Fruit fly (Drosophila melanogaster) whole organism, prepupa: ENCODE data around the gene CG46441.

Experiments used
- CG10669 ChIP-seq: fragments of 200-800 bp; sonication (Bioruptor generic); optimal IDR thresholded peaks from 3 replicates; lab custom pipeline; 2018; ENCODE audit warnings: missing biosample characterization, mild to moderate bottlenecking, missing genetic modification characterization, moderate library complexity
- CG11294 ChIP-seq: fragments of 200-800 bp; sonication (Bioruptor generic); IDR thresholded peaks from 2 replicates; pipeline ENCODE4 v1.3.6; 2022; ENCODE audit warnings: missing biosample characterization, missing genetic modification characterization
- CG11902 ChIP-seq: fragments of 200-800 bp; sonication (Bioruptor generic); optimal IDR thresholded peaks from 3 replicates; lab custom pipeline; 2016; ENCODE audit warnings: missing biosample characterization, missing genetic modification characterization
- CG15336 ChIP-seq: fragments of 200-800 bp; sonication (Bioruptor generic); IDR thresholded peaks from 2 replicates; pipeline ENCODE4 v1.3.6; 2022; ENCODE audit warnings: missing biosample characterization, missing genetic modification characterization
- CG16779 ChIP-seq: fragments of 200-800 bp; sonication (Bioruptor generic); optimal IDR thresholded peaks from 3 replicates; lab custom pipeline; 2017; ENCODE audit warnings: missing biosample characterization, mild to moderate bottlenecking, missing genetic modification characterization
- CG3032 ChIP-seq: fragments of 200-800 bp; optimal IDR thresholded peaks from 2 replicates; lab custom pipeline; 2019; ENCODE audit warnings: missing biosample characterization, mild to moderate bottlenecking, missing genetic modification characterization, moderate library complexity
- CG31627 ChIP-seq: fragments of 200-800 bp; sonication (Bioruptor generic); optimal IDR thresholded peaks from 3 replicates; lab custom pipeline; 2016; ENCODE audit warnings: missing biosample characterization, missing genetic modification characterization
- CG32006 ChIP-seq: fragments of 200-800 bp; sonication (Bioruptor generic); optimal IDR thresholded peaks from 3 replicates; lab custom pipeline; 2017; ENCODE audit warnings: missing biosample characterization, mild to moderate bottlenecking, missing genetic modification characterization
- CG34406 ChIP-seq: fragments of 200-800 bp; sonication (Bioruptor generic); optimal IDR thresholded peaks from 3 replicates; lab custom pipeline; 2016; ENCODE audit warnings: missing biosample characterization, missing genetic modification characterization
- CG3919 ChIP-seq: fragments of 200-800 bp; sonication (Bioruptor generic); optimal IDR thresholded peaks from 3 replicates; lab custom pipeline; 2016; ENCODE audit warnings: missing biosample characterization, missing genetic modification characterization
- CG4318 ChIP-seq: fragments of 200-800 bp; sonication (Bioruptor generic); optimal IDR thresholded peaks from 3 replicates; lab custom pipeline; 2017; ENCODE audit warnings: missing biosample characterization, mild to moderate bottlenecking, missing genetic modification characterization
- CG6163 ChIP-seq: fragments of 200-800 bp; sonication (Bioruptor generic); IDR thresholded peaks from 3 replicates; pipeline ENCODE4 v1.3.6; 2022; ENCODE audit warnings: missing biosample characterization, missing genetic modification characterization
- CG6276 ChIP-seq: fragments of 200-800 bp; sonication (Bioruptor generic); optimal IDR thresholded peaks from 2 replicates; lab custom pipeline; 2017; ENCODE audit warnings: missing biosample characterization, mild to moderate bottlenecking, missing genetic modification characterization
- CG6792 ChIP-seq: fragments of 200-800 bp; sonication (Bioruptor generic); optimal IDR thresholded peaks from 3 replicates; lab custom pipeline; 2016; ENCODE audit warnings: missing biosample characterization, missing genetic modification characterization
- CG6808 ChIP-seq: fragments of 200-800 bp; sonication (Bioruptor generic); optimal IDR thresholded peaks from 3 replicates; lab custom pipeline; 2017; ENCODE audit warnings: missing biosample characterization, missing genetic modification characterization, mild to moderate bottlenecking, moderate library complexity, missing genetic modification reagents
- CG6854 ChIP-seq: fragments of 200-800 bp; sonication (Bioruptor generic); optimal IDR thresholded peaks from 2 replicates; lab custom pipeline; 2017; ENCODE audit warnings: missing biosample characterization, mild to moderate bottlenecking, missing genetic modification characterization
- CG7368 ChIP-seq: fragments of 200-800 bp; sonication (Bioruptor generic); optimal IDR thresholded peaks from 3 replicates; lab custom pipeline; 2016; ENCODE audit warnings: missing biosample characterization, missing genetic modification characterization
- CG8119 ChIP-seq: fragments of 200-800 bp; sonication (Bioruptor generic); IDR thresholded peaks from 3 replicates; pipeline ENCODE4 v1.3.6; 2022; ENCODE audit warnings: missing biosample characterization, missing genetic modification characterization
- CG8319 ChIP-seq: fragments of 200-800 bp; sonication (Bioruptor generic); optimal IDR thresholded peaks from 3 replicates; lab custom pipeline; 2016; ENCODE audit warnings: missing biosample characterization, missing genetic modification characterization
- CG8632 ChIP-seq: fragments of 200-800 bp; sonication (Bioruptor generic); optimal IDR thresholded peaks from 3 replicates; lab custom pipeline; 2016; ENCODE audit warnings: missing biosample characterization, missing genetic modification characterization
- Eip75B ChIP-seq: fragments of 200-800 bp; sonication (Bioruptor generic); optimal IDR thresholded peaks from 3 replicates; lab custom pipeline; 2016; ENCODE audit warnings: missing biosample characterization, missing genetic modification characterization
- Eip78C ChIP-seq: fragments of 200-800 bp; sonication (Bioruptor generic); peaks from one replicate; lab custom pipeline; 2016; ENCODE audit warnings: missing biosample characterization, missing genetic modification characterization
- Ets96B ChIP-seq: fragments of 200-800 bp; optimal IDR thresholded peaks from 2 replicates; lab custom pipeline; 2019; ENCODE audit warnings: missing biosample characterization, mild to moderate bottlenecking, missing genetic modification characterization, moderate library complexity
- Gug ChIP-seq: fragments of 200-800 bp; sonication (Bioruptor generic); IDR thresholded peaks from 2 replicates; pipeline ENCODE4 v1.3.6; 2022; ENCODE audit warnings: missing biosample characterization, missing genetic modification characterization
- Hr38 ChIP-seq: sonication (Bioruptor generic); optimal IDR thresholded peaks from 2 replicates; lab custom pipeline; 2016; ENCODE audit warnings: missing biosample characterization, missing genetic modification characterization
- Hr39 ChIP-seq: fragments of 200-800 bp; sonication (Bioruptor generic); optimal IDR thresholded peaks from 2 replicates; lab custom pipeline; 2016; ENCODE audit warnings: missing biosample characterization, missing genetic modification characterization
- Hr4 ChIP-seq: fragments of 200-800 bp; sonication (Bioruptor generic); optimal IDR thresholded peaks from 3 replicates; lab custom pipeline; 2016; ENCODE audit warnings: missing biosample characterization, missing genetic modification characterization
- Lpt ChIP-seq: fragments of 200-800 bp; sonication (Bioruptor generic); optimal IDR thresholded peaks from 3 replicates; lab custom pipeline; 2016; ENCODE audit warnings: missing biosample characterization, missing genetic modification characterization
- Met ChIP-seq: fragments of 200-800 bp; sonication (Bioruptor generic); optimal IDR thresholded peaks from 3 replicates; lab custom pipeline; 2016; ENCODE audit warnings: missing biosample characterization, missing genetic modification characterization
- OdsH ChIP-seq: fragments of 200-800 bp; sonication (Bioruptor generic); optimal IDR thresholded peaks from 3 replicates; lab custom pipeline; 2016; ENCODE audit warnings: missing biosample characterization, missing genetic modification characterization
- Sox102F ChIP-seq: fragments of 200-800 bp; sonication (Bioruptor generic); optimal IDR thresholded peaks from 2 replicates; lab custom pipeline; 2016; ENCODE audit warnings: missing biosample characterization, mild to moderate bottlenecking, missing genetic modification characterization
- Sox14 ChIP-seq: fragments of 200-800 bp; sonication (Bioruptor generic); optimal IDR thresholded peaks from 3 replicates; lab custom pipeline; 2016; ENCODE audit warnings: missing biosample characterization, missing genetic modification characterization
- achi ChIP-seq: fragments of 200-800 bp; sonication (Bioruptor generic); optimal IDR thresholded peaks from 3 replicates; lab custom pipeline; 2016; ENCODE audit warnings: missing biosample characterization, missing genetic modification characterization
- acj6 ChIP-seq: fragments of 200-800 bp; sonication (Bioruptor generic); optimal IDR thresholded peaks from 3 replicates; lab custom pipeline; 2016; ENCODE audit warnings: missing biosample characterization, missing genetic modification characterization
- cyc ChIP-seq: fragments of 200-800 bp; sonication (Bioruptor generic); optimal IDR thresholded peaks from 3 replicates; lab custom pipeline; 2016; ENCODE audit warnings: missing biosample characterization, missing genetic modification characterization
- dac ChIP-seq: fragments of 200-800 bp; sonication (Bioruptor generic); optimal IDR thresholded peaks from 2 replicates; lab custom pipeline; 2017; ENCODE audit warnings: missing biosample characterization, mild to moderate bottlenecking, missing genetic modification characterization
- esn ChIP-seq: fragments of 200-800 bp; sonication (Bioruptor generic); optimal IDR thresholded peaks from 2 replicates; lab custom pipeline; 2016; ENCODE audit warnings: missing biosample characterization, mild to moderate bottlenecking, missing genetic modification characterization, moderate library complexity
- fd59A ChIP-seq: fragments of 200-800 bp; sonication (Bioruptor generic); optimal IDR thresholded peaks from 2 replicates; lab custom pipeline; 2017; ENCODE audit warnings: missing biosample characterization, mild to moderate bottlenecking, missing genetic modification characterization, missing genetic modification reagents
- fkh ChIP-seq: fragments of 200-800 bp; sonication (Bioruptor generic); optimal IDR thresholded peaks from 3 replicates; lab custom pipeline; 2017; ENCODE audit warnings: missing biosample characterization, mild to moderate bottlenecking, missing genetic modification characterization, moderate library complexity
- lz ChIP-seq: fragments of 200-800 bp; sonication (Bioruptor generic); optimal IDR thresholded peaks from 3 replicates; lab custom pipeline; 2016; ENCODE audit warnings: missing biosample characterization, missing genetic modification characterization
- net ChIP-seq: fragments of 200-800 bp; sonication (Bioruptor generic); optimal IDR thresholded peaks from 3 replicates; lab custom pipeline; 2016; ENCODE audit warnings: missing biosample characterization, missing genetic modification characterization
- pdm3 ChIP-seq: fragments of 200-800 bp; sonication (Bioruptor generic); optimal IDR thresholded peaks from 3 replicates; lab custom pipeline; 2016; ENCODE audit warnings: missing biosample characterization, missing genetic modification characterization
- salr ChIP-seq, 2 experiments: fragments of 200-800 bp; sonication (Bioruptor generic); optimal IDR thresholded peaks; 3 replicates each; lab custom pipeline; 2016 to 2018; ENCODE audit warnings: missing biosample characterization in 2 of 2, missing genetic modification characterization in 2 of 2, mild to moderate bottlenecking in 1 of 2
- spab ChIP-seq: fragments of 200-800 bp; sonication (Bioruptor generic); optimal IDR thresholded peaks from 2 replicates; lab custom pipeline; 2017; ENCODE audit warnings: missing biosample characterization, mild to moderate bottlenecking, missing genetic modification characterization, missing genetic modification reagents
- ss ChIP-seq, 2 experiments: fragments of 200-800 bp; sonication (Bioruptor generic); optimal IDR thresholded peaks; 2 replicates in 1 of 2; 3 replicates in 1 of 2; lab custom pipeline; 2017 to 2018; ENCODE audit warnings: mild to moderate bottlenecking in 2 of 2, missing biosample characterization in 2 of 2, missing genetic modification characterization in 2 of 2, moderate library complexity in 1 of 2
- svp ChIP-seq: fragments of 200-800 bp; sonication (Bioruptor generic); peaks from one replicate; lab custom pipeline; 2016; ENCODE audit warnings: missing biosample characterization, missing genetic modification characterization
- vri ChIP-seq: fragments of 200-800 bp; sonication (Bioruptor generic); optimal IDR thresholded peaks from 3 replicates; lab custom pipeline; 2016; ENCODE audit warnings: missing biosample characterization, mild to moderate bottlenecking, missing genetic modification characterization

Gene CG46441

dm6 chr3R:20547758-20548157 is 45.9 kb upstream of the CG46441 start (continued):
- TF ChIP-seq CG10669 (GFP tag; lab: Kevin White, UChicago): no peak
- TF ChIP-seq fd59A (GFP tag; lab: Kevin White, UChicago): no peak
- TF ChIP-seq svp (GFP tag; lab: Kevin White, UChicago): no peak
- no peak for TF ChIP-seq CG6792 (GFP tag; lab: Kevin White, UChicago)
- peak; percentile 58; the same call in 2 of the 3 replicates for TF ChIP-seq CG6163 (GFP tag; lab: Robert Waterston, UW)
- TF ChIP-seq CG3919 (GFP tag; lab: Kevin White, UChicago): no peak
- no peak for TF ChIP-seq OdsH (GFP tag; lab: Kevin White, UChicago)
- no peak for TF ChIP-seq CG11294 (GFP tag; lab: Robert Waterston, UW)
- TF ChIP-seq CG16779 (tag; lab: Kevin White, UChicago): peak; percentile 17
- no peak for TF ChIP-seq Hr38 (GFP tag; lab: Kevin White, UChicago)
- no peak for TF ChIP-seq CG34406 (GFP tag; lab: Kevin White, UChicago)
- no peak for TF ChIP-seq CG6276 (GFP tag; lab: Kevin White, UChicago)

- TF ChIP-seq Sox102F (GFP tag; lab: Kevin White, UChicago) (no peak), Hr4 (GFP tag; lab: Kevin White, UChicago) (peak; percentile 37), CG6792 (GFP tag; lab: Kevin White, UChicago) (no peak), esn (no peak), Sox14 (GFP tag; lab: Kevin White, UChicago) (no peak), fd59A (GFP tag; lab: Kevin White, UChicago) (no peak), CG3032 (tag; lab: Kevin White, UChicago) (no peak), Gug (GFP tag; lab: Robert Waterston, UW) (no peak), cyc (GFP tag; lab: Kevin White, UChicago) (no peak), CG32006 (GFP tag; lab: Kevin White, UChicago) (no peak), CG7368 (no peak), CG11902 (no peak), lz (GFP tag; lab: Kevin White, UChicago) (no peak), Met (peak; percentile 30), net (GFP tag; lab: Kevin White, UChicago) (no peak), dac (no peak), CG8632 (no peak), CG6808 (GFP tag; lab: Kevin White, UChicago) (no peak), pdm3 (GFP tag; lab: Kevin White, UChicago) (no peak), salr (GFP tag; optimal IDR thresholded peaks at IDR 0.05; lab: Kevin White, UChicago) (no peak), Eip75B (GFP tag; lab: Kevin White, UChicago) (no peak), fkh (GFP tag; lab: Kevin White, UChicago) (peak; percentile 18), vri (peak; percentile 59), Ets96B (tag; lab: Kevin White, UChicago) (no peak), spab (GFP tag; lab: Kevin White, UChicago) (no peak), Lpt (GFP tag; lab: Kevin White, UChicago) (no peak), CG8119 (GFP tag; lab: Robert Waterston, UW) (no peak), ss (GFP tag; optimal IDR thresholded peaks at IDR 0.05; lab: Kevin White, UChicago) (no peak), Eip78C (GFP tag; lab: Kevin White, UChicago) (peak; percentile 70), CG31627 (GFP tag; lab: Kevin White, UChicago) (no peak), CG10669 (GFP tag; lab: Kevin White, UChicago) (peak; percentile 26), CG4318 (no peak), CG11294 (GFP tag; lab: Robert Waterston, UW) (no peak), CG15336 (GFP tag; lab: Robert Waterston, UW) (peak; percentile 49), CG6163 (GFP tag; lab: Robert Waterston, UW) (peak; percentile 19; the same call in 1 of the 3 replicates), acj6 (GFP tag; lab: Kevin White, UChicago) (no peak), Hr39 (GFP tag; lab: Kevin White, UChicago) (peak; percentile 1), svp (GFP tag; lab: Kevin White, UChicago) (peak; percentile 31), CG8319 (GFP tag; lab: Kevin White, UChicago) (no peak), achi (GFP tag; lab: Kevin White, UChicago) (peak; percentile 18), CG6854 (GFP tag; lab: Kevin White, UChicago) (no peak), CG16779 (tag; lab: Kevin White, UChicago) (no peak), Hr38 (GFP tag; lab: Kevin White, UChicago) (no peak)
Observed at dm6 chr3R:20546662-20547620, 45.1 kb upstream of the CG46441 start.
